Worm (Caenorhabditis elegans) whole organism, midembryonic: Measurements from ENCODE around the gene F26A1.19.

Experiments used
- T22C8.4 ChIP-seq: fragments of 200-800 bp; sonication (Bioruptor generic); IDR thresholded peaks from 2 replicates; pipeline ENCODE4 v1.3.6; 2022; ENCODE audit warnings: missing genetic modification characterization, missing compliant biosample characterization
- cog-1 ChIP-seq: sonication (generic microtip); optimal IDR thresholded peaks from 2 replicates; lab custom pipeline; 2016; ENCODE audit warnings: missing genetic modification characterization, missing compliant biosample characterization
- flt-1 ChIP-seq: fragments of 200-800 bp; sonication (Bioruptor generic); IDR thresholded peaks from 2 replicates; pipeline ENCODE4 v1.3.6; 2022; ENCODE audit warnings: missing genetic modification characterization, missing compliant biosample characterization
- klf-2 ChIP-seq: fragments of 200-800 bp; sonication (Bioruptor generic); conservative IDR thresholded peaks from 2 replicates; pipeline ENCODE4 v1.3.6; 2022; ENCODE audit warnings: missing genetic modification reagents, missing genetic modification characterization, missing compliant biosample characterization
- med-1 ChIP-seq: sonication (generic microtip); optimal IDR thresholded peaks from 2 replicates; lab custom pipeline; 2017; ENCODE audit warnings: missing genetic modification characterization, mild to moderate bottlenecking, missing compliant biosample characterization, antibody characterized with exemption, missing genetic modification reagents; ENCODE audit not compliant: insufficient read depth
- ref-1 ChIP-seq: fragments of 200-800 bp; sonication (Bioruptor generic); conservative IDR thresholded peaks from 2 replicates; pipeline ENCODE4 v1.3.6; 2022; ENCODE audit warnings: missing genetic modification reagents, missing genetic modification characterization, missing compliant biosample characterization
- tab-1 ChIP-seq: fragments of 200-800 bp; sonication (Bioruptor generic); IDR thresholded peaks from 2 replicates; pipeline ENCODE4 v1.3.6; 2022; ENCODE audit warnings: missing genetic modification characterization, missing compliant biosample characterization
- ztf-23 ChIP-seq: fragments of 200-800 bp; sonication (Bioruptor generic); IDR thresholded peaks from 2 replicates; pipeline ENCODE4 v1.3.6; 2022; ENCODE audit warnings: missing genetic modification reagents, missing genetic modification characterization, missing compliant biosample characterization
- ztf-29 ChIP-seq: fragments of 200-800 bp; sonication (Bioruptor generic); IDR thresholded peaks from 2 replicates; pipeline ENCODE4 v1.3.6; 2022; ENCODE audit warnings: missing genetic modification reagents, missing genetic modification characterization, missing compliant biosample characterization

The F26A1.19 gene

ce11 chrIII:4814730-4815129 lies 22.8 kb upstream of the F26A1.19 start, which contains the start of gene arl-6:
Gene arl-6, minus strand, starts transcription at chrIII:4814830.
- no peak for TF ChIP-seq T22C8.4 (GFP tag; lab: Robert Waterston, UW)
- TF ChIP-seq ref-1 (GFP tag; lab: Robert Waterston, UW) = no peak
- TF ChIP-seq ztf-29 = no peak
- TF ChIP-seq cog-1 = no peak
- TF ChIP-seq med-1 = no peak
- TF ChIP-seq ztf-23 (GFP tag; lab: Robert Waterston, UW) = no peak
- no peak for TF ChIP-seq flt-1 (GFP tag; lab: Robert Waterston, UW)
- TF ChIP-seq klf-2 = no peak
- TF ChIP-seq tab-1 (GFP tag; lab: Robert Waterston, UW) = no peak

- TF ChIP-seq tab-1 (GFP tag; lab: Robert Waterston, UW) = no peak
- TF ChIP-seq ztf-23 (GFP tag; lab: Robert Waterston, UW) = no peak
- no peak for TF ChIP-seq klf-2
- no peak for TF ChIP-seq cog-1
- TF ChIP-seq med-1 = no peak
- TF ChIP-seq flt-1 (GFP tag; lab: Robert Waterston, UW) = no peak
- TF ChIP-seq ref-1 (GFP tag; lab: Robert Waterston, UW) = no peak
- no peak for TF ChIP-seq T22C8.4 (GFP tag; lab: Robert Waterston, UW)
- TF ChIP-seq ztf-29 = no peak
Observed at ce11 chrIII:4817240-4817639, 20.3 kb upstream of the F26A1.19 start, which contains the start of gene F26A1.4. Gene F26A1.4, plus strand, starts transcription at chrIII:4817540.

ce11 chrIII:4819843-4820242 lies 17.7 kb upstream of the F26A1.19 start, which contains the start of gene F26A1.7:
Gene F26A1.7, minus strand, starts transcription at chrIII:4819943.
- TF ChIP-seq med-1 (no peak), ztf-23 (GFP tag; lab: Robert Waterston, UW) (no peak), T22C8.4 (GFP tag; lab: Robert Waterston, UW) (no peak), ref-1 (GFP tag; lab: Robert Waterston, UW) (no peak)

ce11 chrIII:4822140-4822539 lies 15.4 kb upstream of the F26A1.19 start, which contains the start of gene F26A1.8:
Gene F26A1.8, minus strand, starts transcription at chrIII:4822240.
- TF ChIP-seq med-1 (no peak), ref-1 (GFP tag; lab: Robert Waterston, UW) (no peak), tab-1 (GFP tag; lab: Robert Waterston, UW) (no peak), flt-1 (GFP tag; lab: Robert Waterston, UW) (no peak), cog-1 (no peak), ztf-23 (GFP tag; lab: Robert Waterston, UW) (no peak), T22C8.4 (GFP tag; lab: Robert Waterston, UW) (no peak), ztf-29 (no peak), klf-2 (no peak)

- TF ChIP-seq med-1 = no peak
- TF ChIP-seq ztf-29 = no peak
- no peak for TF ChIP-seq ztf-23 (GFP tag; lab: Robert Waterston, UW)
- no peak for TF ChIP-seq tab-1 (GFP tag; lab: Robert Waterston, UW)
- TF ChIP-seq flt-1 (GFP tag; lab: Robert Waterston, UW) = no peak
- TF ChIP-seq T22C8.4 (GFP tag; lab: Robert Waterston, UW) = no peak
- TF ChIP-seq cog-1 = no peak
- TF ChIP-seq ref-1 (GFP tag; lab: Robert Waterston, UW) = no peak
Observed at ce11 chrIII:4826606-4827005, 10.9 kb upstream of the F26A1.19 start, which contains the start of gene F26A1.3. Gene F26A1.3, plus strand, starts transcription at chrIII:4826906.

- TF ChIP-seq ztf-29 (no peak), flt-1 (GFP tag; lab: Robert Waterston, UW) (no peak), med-1 (no peak), klf-2 (no peak), ztf-23 (GFP tag; lab: Robert Waterston, UW) (no peak), T22C8.4 (GFP tag; lab: Robert Waterston, UW) (no peak), ref-1 (GFP tag; lab: Robert Waterston, UW) (no peak), tab-1 (GFP tag; lab: Robert Waterston, UW) (no peak), cog-1 (no peak)
Observed at ce11 chrIII:4829440-4829839, 8.1 kb upstream of the F26A1.19 start, which contains the start of gene F26A1.9. Gene F26A1.9, minus strand, starts transcription at chrIII:4829540.

ce11 chrIII:4830207-4830606 lies 7.3 kb upstream of the F26A1.19 start, which contains the start of gene nspd-9:
Gene nspd-9, minus strand, starts transcription at chrIII:4830307.
- no peak for TF ChIP-seq klf-2
- TF ChIP-seq flt-1 (GFP tag; lab: Robert Waterston, UW) = no peak
- TF ChIP-seq ref-1 (GFP tag; lab: Robert Waterston, UW) = no peak
- no peak for TF ChIP-seq cog-1
- TF ChIP-seq med-1 = no peak
- TF ChIP-seq T22C8.4 (GFP tag; lab: Robert Waterston, UW) = no peak
- TF ChIP-seq tab-1 (GFP tag; lab: Robert Waterston, UW) = no peak
- TF ChIP-seq ztf-23 (GFP tag; lab: Robert Waterston, UW) = no peak
- TF ChIP-seq ztf-29 = no peak

- TF ChIP-seq ztf-23 (GFP tag; lab: Robert Waterston, UW) = no peak
- no peak for TF ChIP-seq ref-1 (GFP tag; lab: Robert Waterston, UW)
- no peak for TF ChIP-seq klf-2
- no peak for TF ChIP-seq T22C8.4 (GFP tag; lab: Robert Waterston, UW)
- TF ChIP-seq flt-1 (GFP tag; lab: Robert Waterston, UW) = no peak
- no peak for TF ChIP-seq cog-1
- TF ChIP-seq ztf-29 = no peak
- no peak for TF ChIP-seq med-1
- no peak for TF ChIP-seq tab-1 (GFP tag; lab: Robert Waterston, UW)
Observed at ce11 chrIII:4842173-4842572, 4.6 kb downstream of the F26A1.19 start, which contains the start of gene clec-156. Gene clec-156, minus strand, starts transcription at chrIII:4842273.

ce11 chrIII:4844327-4844726 lies 6.8 kb downstream of the F26A1.19 start, which contains the start of the genes clec-157 and fkh-5:
Gene clec-157, minus strand, starts transcription at chrIII:4844427.
Gene fkh-5, plus strand, starts transcription at chrIII:4844662.
- TF ChIP-seq klf-2 (no peak), ztf-29 (no peak), tab-1 (GFP tag; lab: Robert Waterston, UW) (no peak), ref-1 (GFP tag; lab: Robert Waterston, UW) (no peak), T22C8.4 (GFP tag; lab: Robert Waterston, UW) (no peak), med-1 (no peak), flt-1 (GFP tag; lab: Robert Waterston, UW) (no peak), cog-1 (no peak), ztf-23 (GFP tag; lab: Robert Waterston, UW) (no peak)

ce11 chrIII:4849739-4850138 lies 12.2 kb downstream of the F26A1.19 start, which contains the start of gene nonu-1:
Gene nonu-1, minus strand, starts transcription at chrIII:4849907.
- TF ChIP-seq tab-1 (GFP tag; lab: Robert Waterston, UW) (no peak), klf-2 (no peak), med-1 (no peak), ztf-29 (no peak)
